Worm (Caenorhabditis elegans): ENCODE data around the gene Y69A2AR.31.

Y69A2AR.31 gene

ce11 chrIV:2650031-2650430 lies 13.8 kb downstream of the Y69A2AR.31 start:
- no peak for TF ChIP-seq mdl-1 (tag; optimal IDR thresholded peaks at IDR 0.05)

ce11 chrIV:2642673-2643072 lies 21.1 kb downstream of the Y69A2AR.31 start, which contains the start of gene ric-8:
TSS of gene ric-8 (plus strand) at chrIV:2642973.
- no peak for TF ChIP-seq nhr-6 (tag; optimal IDR thresholded peaks at IDR 0.05)
- TF ChIP-seq nhr-21 (tag; optimal IDR thresholded peaks at IDR 0.05), result no peak
- TF ChIP-seq ama-1 (optimal IDR thresholded peaks at IDR 0.05), result no peak
- TF ChIP-seq crh-2 (tag; optimal IDR thresholded peaks at IDR 0.05), result no peak
- TF ChIP-seq ztf-4 (tag; optimal IDR thresholded peaks at IDR 0.05), result no peak
- no peak for TF ChIP-seq Y55F3AM.14 (GFP tag; optimal IDR thresholded peaks at IDR 0.05)
- no peak for TF ChIP-seq alr-1 (tag; optimal IDR thresholded peaks at IDR 0.05)
- no peak for TF ChIP-seq snpc-4 (tag; optimal IDR thresholded peaks at IDR 0.05)
- TF ChIP-seq lin-11 (tag; optimal IDR thresholded peaks at IDR 0.05), result no peak
- no peak for TF ChIP-seq nhr-11 (tag; optimal IDR thresholded peaks at IDR 0.05)
- TF ChIP-seq zag-1 (tag; optimal IDR thresholded peaks at IDR 0.05), result no peak
- TF ChIP-seq elt-3 (tag; optimal IDR thresholded peaks at IDR 0.05), result no peak
- TF ChIP-seq nhr-12 (tag; optimal IDR thresholded peaks at IDR 0.05), result no peak
- TF ChIP-seq F13H6.1 (tag; optimal IDR thresholded peaks at IDR 0.05), result no peak
- TF ChIP-seq nhr-129 (tag; optimal IDR thresholded peaks at IDR 0.05), result no peak
- TF ChIP-seq sma-3 (GFP tag; optimal IDR thresholded peaks at IDR 0.05), result no peak
- no peak for TF ChIP-seq mdl-1 (tag; optimal IDR thresholded peaks at IDR 0.05)
- no peak for TF ChIP-seq ZK546.5 (tag; optimal IDR thresholded peaks at IDR 0.05)
- no peak for TF ChIP-seq mab-5 (tag; optimal IDR thresholded peaks at IDR 0.05)
- no peak for TF ChIP-seq skn-1 (tag; optimal IDR thresholded peaks at IDR 0.05)

- TF ChIP-seq R02D3.7 (tag; optimal IDR thresholded peaks at IDR 0.05) (no peak), unc-55 (GFP tag; optimal IDR thresholded peaks at IDR 0.05) (peak; percentile 5), ama-1 (optimal IDR thresholded peaks at IDR 0.05) (no peak), nhr-10 (tag; optimal IDR thresholded peaks at IDR 0.05) (no peak), unc-39 (tag; optimal IDR thresholded peaks at IDR 0.05) (no peak), C34F6.9 (tag; optimal IDR thresholded peaks at IDR 0.05) (no peak), zag-1 (tag; optimal IDR thresholded peaks at IDR 0.05) (no peak)
These were observed 21.7 kb downstream of the Y69A2AR.31 start for ce11 chrIV:2642054-2642453.

- TF ChIP-seq C34F6.9 (tag; optimal IDR thresholded peaks at IDR 0.05), result peak; percentile 92
- no peak for TF ChIP-seq blmp-1 (tag; optimal IDR thresholded peaks at IDR 0.05; ENCODE audit: insufficient read depth)
- TF ChIP-seq ZK546.5 (tag; optimal IDR thresholded peaks at IDR 0.05), result peak; percentile 0
- TF ChIP-seq sma-3 (GFP tag; optimal IDR thresholded peaks at IDR 0.05), result peak; percentile 49
- TF ChIP-seq snpc-4 (tag; optimal IDR thresholded peaks at IDR 0.05), result peak; percentile 0
- TF ChIP-seq F13H6.1 (tag; optimal IDR thresholded peaks at IDR 0.05), result peak; percentile 67
- peak; percentile 44 for TF ChIP-seq egl-27 (tag; optimal IDR thresholded peaks at IDR 0.05)
- TF ChIP-seq nhr-77 (tag; optimal IDR thresholded peaks at IDR 0.05), result peak; percentile 31
- peak; percentile 27 for TF ChIP-seq R02D3.7 (tag; optimal IDR thresholded peaks at IDR 0.05)
- peak; percentile 73 for TF ChIP-seq nhr-25 (tag; optimal IDR thresholded peaks at IDR 0.05)
- no peak for TF ChIP-seq nhr-237 (tag; optimal IDR thresholded peaks at IDR 0.05)
- peak in 1 of 2 experiments; percentile 9 for TF ChIP-seq mdl-1 (tag; optimal IDR thresholded peaks at IDR 0.05)
- peak; percentile 75 for TF ChIP-seq mab-5 (tag; optimal IDR thresholded peaks at IDR 0.05)
- peak; percentile 70 for TF ChIP-seq sma-9 (GFP tag; optimal IDR thresholded peaks at IDR 0.05)
- TF ChIP-seq sma-9 (tag; optimal IDR thresholded peaks at IDR 0.05), result no peak
- peak; percentile 88 to 90 for TF ChIP-seq lsy-2 (tag; optimal IDR thresholded peaks at IDR 0.05)
- peak; percentile 44 for TF ChIP-seq nhr-21 (tag; optimal IDR thresholded peaks at IDR 0.05)
- peak; percentile 38 for TF ChIP-seq sem-4 (tag; optimal IDR thresholded peaks at IDR 0.05)
- TF ChIP-seq Y55F3AM.14 (GFP tag; optimal IDR thresholded peaks at IDR 0.05), result no peak
- TF ChIP-seq ceh-82 (tag; optimal IDR thresholded peaks at IDR 0.05), result no peak
- TF ChIP-seq unc-55 (GFP tag; optimal IDR thresholded peaks at IDR 0.05), result peak; percentile 86
- TF ChIP-seq gmeb-1 (tag; optimal IDR thresholded peaks at IDR 0.05), result peak; percentile 93
- TF ChIP-seq mbf-1 (tag; optimal IDR thresholded peaks at IDR 0.05), result no peak
- peak; percentile 85 for TF ChIP-seq lin-13 (GFP tag; optimal IDR thresholded peaks at IDR 0.05)
- no peak for TF ChIP-seq peb-1 (tag; optimal IDR thresholded peaks at IDR 0.05)
- peak; percentile 33 for TF ChIP-seq fos-1 (tag; optimal IDR thresholded peaks at IDR 0.05)
- TF ChIP-seq lin-11 (tag; optimal IDR thresholded peaks at IDR 0.05), result peak; percentile 68
- TF ChIP-seq ztf-11 (tag; optimal IDR thresholded peaks at IDR 0.05), result no peak
- no peak for TF ChIP-seq ztf-1 (GFP tag; conservative IDR thresholded peaks at IDR 0.05)
- peak; percentile 51 for TF ChIP-seq crh-2 (tag; optimal IDR thresholded peaks at IDR 0.05)
- peak; percentile 62 for TF ChIP-seq nhr-129 (tag; optimal IDR thresholded peaks at IDR 0.05)
- TF ChIP-seq nhr-6 (tag; optimal IDR thresholded peaks at IDR 0.05), result peak; percentile 12
- TF ChIP-seq dmd-4 (tag; optimal IDR thresholded peaks at IDR 0.05), result no peak
These were observed 22.9 kb downstream of the Y69A2AR.31 start, which contains the start of the genes mdf-2 and nduv-3 for ce11 chrIV:2640950-2641349. TSS of gene mdf-2 (minus strand) at chrIV:2641125. TSS of gene nduv-3 (plus strand) at chrIV:2641310.

All from whole organism, L2 larva.